Worm (Caenorhabditis elegans) whole organism, L4 larva: ENCODE measurements around the gene srz-9.

Source experiments
- D1046.2 ChIP-seq: fragments of 200-800 bp; sonication (Bioruptor generic); IDR thresholded peaks from 2 replicates; pipeline ENCODE4 v1.3.6; 2022; ENCODE audit warnings: missing genetic modification characterization, missing compliant biosample characterization
- F10B5.3 ChIP-seq: sonication (generic microtip); optimal IDR thresholded peaks from 2 replicates; lab custom pipeline; 2016; ENCODE audit warnings: mild to moderate bottlenecking, missing genetic modification characterization, missing compliant biosample characterization
- F37D6.2 ChIP-seq: sonication (generic microtip); optimal IDR thresholded peaks from 2 replicates; lab custom pipeline; 2016; ENCODE audit warnings: mild to moderate bottlenecking, missing genetic modification characterization, missing compliant biosample characterization
- F49E8.2 ChIP-seq: sonication (generic microtip); optimal IDR thresholded peaks from 2 replicates; lab custom pipeline; 2016; ENCODE audit warnings: missing compliant biosample characterization, mild to moderate bottlenecking, missing genetic modification characterization, borderline replicate concordance
- T20F7.1 ChIP-seq: fragments of 200-800 bp; sonication (Bioruptor generic); optimal IDR thresholded peaks from 2 replicates; lab custom pipeline; 2018; ENCODE audit warnings: mild to moderate bottlenecking, missing genetic modification characterization, missing compliant biosample characterization
- aha-1 ChIP-seq: fragments of 150-350 bp; peaks from one replicate; lab custom pipeline; 2014; ENCODE audit warnings: missing biosample characterization, missing genetic modification characterization
- ama-1 ChIP-seq: fragments of 150-350 bp; optimal IDR thresholded peaks from 2 replicates; lab custom pipeline; 2014; ENCODE audit warnings: inconsistent platforms, mixed read lengths
- ceh-28 ChIP-seq: fragments of 150-350 bp; optimal IDR thresholded peaks from 2 replicates; lab custom pipeline; 2014; ENCODE audit warnings: missing biosample characterization, missing genetic modification reagents, missing genetic modification characterization
- ceh-44 ChIP-seq: fragments of 200-800 bp; sonication (Bioruptor generic); IDR thresholded peaks from 2 replicates; pipeline ENCODE4 v1.3.6; 2022; ENCODE audit warnings: missing genetic modification reagents, missing genetic modification characterization, missing compliant biosample characterization
- ceh-62 ChIP-seq: sonication (generic microtip); optimal IDR thresholded peaks from 2 replicates; lab custom pipeline; 2017; ENCODE audit warnings: missing biosample characterization, missing genetic modification characterization
- daf-16 ChIP-seq, 3 experiments: sonication (generic microtip); optimal IDR thresholded peaks; 2 replicates each; lab custom pipeline; 2016 to 2017; ENCODE audit warnings: missing genetic modification characterization in 3 of 3, missing genetic modification reagents in 3 of 3, mild to moderate bottlenecking in 2 of 3, missing compliant biosample characterization in 2 of 3, missing biosample characterization in 1 of 3, moderate library complexity in 1 of 3
- dmd-6 ChIP-seq: fragments of 200-800 bp; sonication (Bioruptor generic); IDR thresholded peaks from 2 replicates; pipeline ENCODE4 v1.3.6; 2022; ENCODE audit warnings: missing genetic modification reagents, missing genetic modification characterization, missing compliant biosample characterization
- dve-1 ChIP-seq: sonication (generic microtip); optimal IDR thresholded peaks from 2 replicates; lab custom pipeline; 2017; ENCODE audit warnings: antibody characterized with exemption, mild to moderate bottlenecking, missing genetic modification characterization, missing compliant biosample characterization; ENCODE audit not compliant: insufficient read depth
- fkh-10 ChIP-seq: fragments of 150-350 bp; optimal IDR thresholded peaks from 2 replicates; lab custom pipeline; 2014; ENCODE audit warnings: missing biosample characterization, missing genetic modification reagents, missing genetic modification characterization
- gei-8 ChIP-seq: fragments of 200-800 bp; sonication (Bioruptor generic); optimal IDR thresholded peaks from 2 replicates; lab custom pipeline; 2018; ENCODE audit warnings: mild to moderate bottlenecking, missing genetic modification characterization, missing compliant biosample characterization
- hif-1 ChIP-seq, 2 experiments: sonication (generic microtip); optimal IDR thresholded peaks; 2 replicates each; lab custom pipeline; 2016 to 2017; ENCODE audit warnings: missing compliant biosample characterization in 2 of 2, missing genetic modification characterization in 2 of 2, missing genetic modification reagents in 2 of 2, missing genotype in 2 of 2, mild to moderate bottlenecking in 1 of 2
- hlh-11 ChIP-seq: fragments of 200-800 bp; sonication (Bioruptor generic); optimal IDR thresholded peaks from 2 replicates; lab custom pipeline; 2018; ENCODE audit warnings: mild to moderate bottlenecking, missing genetic modification characterization, missing compliant biosample characterization
- hlh-30 ChIP-seq: sonication (generic microtip); optimal IDR thresholded peaks from 2 replicates; lab custom pipeline; 2017; ENCODE audit warnings: antibody characterized with exemption, mild to moderate bottlenecking, missing genetic modification characterization, missing compliant biosample characterization; ENCODE audit not compliant: insufficient read depth
- lin-1 ChIP-seq: fragments of 200-800 bp; sonication (Bioruptor generic); IDR thresholded peaks from 2 replicates; pipeline ENCODE4 v1.3.6; 2022; ENCODE audit warnings: missing genetic modification reagents, missing genetic modification characterization, missing compliant biosample characterization
- lin-13 ChIP-seq: fragments of 150-350 bp; optimal IDR thresholded peaks from 2 replicates; lab custom pipeline; 2014; ENCODE audit warnings: missing biosample characterization, missing genetic modification reagents, missing genetic modification characterization
- lsy-2 ChIP-seq, 2 experiments: fragments of 150-350 bp in 1 of 2; sonication (generic microtip) in 1 of 2; optimal IDR thresholded peaks; 2 replicates each; lab custom pipeline; 2014 to 2017; ENCODE audit warnings: missing biosample characterization in 2 of 2, missing genetic modification characterization in 2 of 2
- mdl-1 ChIP-seq, 2 experiments: fragments of 150-350 bp in 1 of 2; sonication (generic microtip) in 1 of 2; optimal IDR thresholded peaks; 2 replicates each; lab custom pipeline; 2014 to 2017; ENCODE audit warnings: missing biosample characterization in 2 of 2, missing genetic modification characterization in 2 of 2
- mdt-29 ChIP-seq: fragments of 200-800 bp; sonication (Bioruptor generic); IDR thresholded peaks from 2 replicates; pipeline ENCODE4 v1.3.6; 2022; ENCODE audit warnings: missing genetic modification reagents, missing genetic modification characterization, missing compliant biosample characterization
- mep-1 ChIP-seq: fragments of 150-350 bp; sonication (generic microtip); optimal IDR thresholded peaks from 3 replicates; lab custom pipeline; 2014; ENCODE audit warnings: missing biosample characterization, missing genetic modification characterization
- mes-2 ChIP-seq: sonication (generic microtip); optimal IDR thresholded peaks from 2 replicates; lab custom pipeline; 2016; ENCODE audit warnings: missing genotype, mild to moderate bottlenecking, missing genetic modification characterization, missing compliant biosample characterization; ENCODE audit not compliant: poor library complexity, severe bottlenecking
- mxl-3 ChIP-seq: fragments of 200-800 bp; sonication (Bioruptor generic); optimal IDR thresholded peaks from 2 replicates; lab custom pipeline; 2018; ENCODE audit warnings: mild to moderate bottlenecking, missing genetic modification characterization, missing compliant biosample characterization
- nhr-10 ChIP-seq: fragments of 150-350 bp; optimal IDR thresholded peaks from 2 replicates; lab custom pipeline; 2014; ENCODE audit warnings: missing biosample characterization, missing genetic modification characterization
- nhr-111 ChIP-seq: fragments of 200-800 bp; sonication (Bioruptor generic); optimal IDR thresholded peaks from 2 replicates; lab custom pipeline; 2018; ENCODE audit warnings: mild to moderate bottlenecking, missing genetic modification characterization, missing compliant biosample characterization
- nhr-28 ChIP-seq: fragments of 150-350 bp; optimal IDR thresholded peaks from 2 replicates; lab custom pipeline; 2014; ENCODE audit warnings: missing biosample characterization, missing genetic modification characterization
- nhr-42 ChIP-seq: fragments of 200-800 bp; sonication (Bioruptor generic); IDR thresholded peaks from 2 replicates; pipeline ENCODE4 v1.3.6; 2022; ENCODE audit warnings: missing genetic modification characterization, missing compliant biosample characterization
- nhr-6 ChIP-seq: fragments of 150-350 bp; optimal IDR thresholded peaks from 2 replicates; lab custom pipeline; 2014; ENCODE audit warnings: missing biosample characterization, missing genetic modification characterization
- nhr-76 ChIP-seq: fragments of 150-350 bp; optimal IDR thresholded peaks from 2 replicates; lab custom pipeline; 2014; ENCODE audit warnings: missing biosample characterization, missing genetic modification characterization
- nhr-77 ChIP-seq: fragments of 150-350 bp; optimal IDR thresholded peaks from 2 replicates; lab custom pipeline; 2014; ENCODE audit warnings: missing biosample characterization, missing genetic modification characterization
- pha-4 ChIP-seq, 2 experiments: fragments of 150-350 bp in 1 of 2; fragments of 200-800 bp in 1 of 2; sonication (Bioruptor generic) in 1 of 2; IDR thresholded peaks in 1 of 2; optimal IDR thresholded peaks in 1 of 2; 2 replicates each; pipeline versions ENCODE4 v1.3.6 to Lab custom; 2014 to 2022; ENCODE audit warnings: missing genetic modification characterization in 2 of 2, missing genetic modification reagents in 2 of 2, missing biosample characterization in 1 of 2, missing compliant biosample characterization in 1 of 2
- php-3 ChIP-seq: fragments of 200-800 bp; sonication (Bioruptor generic); IDR thresholded peaks from 2 replicates; pipeline ENCODE4 v1.3.6; 2022; ENCODE audit warnings: missing genetic modification reagents, missing genetic modification characterization, missing compliant biosample characterization
- pqm-1 ChIP-seq: sonication (generic microtip); optimal IDR thresholded peaks from 2 replicates; lab custom pipeline; 2017; ENCODE audit warnings: missing biosample characterization, missing genetic modification characterization
- sdz-12 ChIP-seq: fragments of 200-800 bp; sonication (Bioruptor generic); optimal IDR thresholded peaks from 2 replicates; lab custom pipeline; 2018; ENCODE audit warnings: mild to moderate bottlenecking, missing genetic modification characterization, missing compliant biosample characterization
- set-16 ChIP-seq: fragments of 200-800 bp; sonication (Bioruptor generic); IDR thresholded peaks from 2 replicates; pipeline ENCODE4 v1.3.6; 2022; ENCODE audit warnings: missing genetic modification reagents, missing genetic modification characterization, missing compliant biosample characterization
- skn-1 ChIP-seq: fragments of 150-350 bp; optimal IDR thresholded peaks from 2 replicates; lab custom pipeline; 2014; ENCODE audit warnings: missing biosample characterization, missing genetic modification characterization
- snpc-4 ChIP-seq: fragments of 150-350 bp; optimal IDR thresholded peaks from 2 replicates; lab custom pipeline; 2014; ENCODE audit warnings: missing biosample characterization, missing genetic modification characterization
- spr-1 ChIP-seq: sonication (generic microtip); optimal IDR thresholded peaks from 2 replicates; lab custom pipeline; 2016; ENCODE audit warnings: mild to moderate bottlenecking, missing genetic modification characterization, missing compliant biosample characterization
- unc-62 ChIP-seq, 3 experiments: fragments of 150-350 bp in 1 of 3; sonication (generic microtip); optimal IDR thresholded peaks in 2 of 3; peaks in 1 of 3; 1 replicate in 1 of 3; 2 replicates in 2 of 3; lab custom pipeline; 2014 to 2017; ENCODE audit warnings: missing biosample characterization in 3 of 3, missing genetic modification characterization in 3 of 3, missing genetic modification reagents in 3 of 3, missing genotype in 1 of 3
- vab-7 ChIP-seq: fragments of 200-800 bp; sonication (Bioruptor generic); IDR thresholded peaks from 2 replicates; pipeline ENCODE4 v1.3.6; 2022; ENCODE audit warnings: missing genetic modification reagents, missing genetic modification characterization, missing compliant biosample characterization
- zip-2 ChIP-seq: fragments of 150-350 bp; optimal IDR thresholded peaks from 2 replicates; lab custom pipeline; 2014; ENCODE audit warnings: missing biosample characterization, missing genetic modification characterization

The srz-9 gene

DNA sequence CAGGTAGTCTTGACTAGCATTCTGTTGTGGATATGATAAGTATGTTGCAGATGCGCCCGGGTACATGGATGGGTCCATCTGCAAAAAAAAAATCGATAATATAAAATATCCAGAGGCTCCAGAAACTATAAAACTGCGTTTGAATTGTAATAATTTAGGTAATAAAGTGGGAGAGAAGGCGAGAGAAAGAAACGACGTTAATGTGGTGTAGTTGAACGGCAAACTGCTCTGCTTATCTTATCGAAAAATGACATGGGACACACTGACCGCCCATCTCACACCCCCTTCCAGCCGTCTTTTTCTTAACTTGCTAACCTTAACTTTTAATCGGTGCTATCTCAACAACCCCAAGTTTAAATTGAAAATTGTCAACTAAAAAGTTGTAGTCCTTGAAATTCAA is 41.8 kb upstream of the srz-9 start:
- TF ChIP-seq hif-1 (tag; optimal IDR thresholded peaks at IDR 0.05; lab: Kevin White, UChicago) = no peak
- TF ChIP-seq hlh-30 (tag; lab: Kevin White, UChicago) = peak; percentile 5
- TF ChIP-seq unc-62 (GFP tag; optimal IDR thresholded peaks at IDR 0.05 in 1 of 2; lab: Kevin White, UChicago) = peak in 1 of 2 experiments; percentile 51
- TF ChIP-seq unc-62 (tag; optimal IDR thresholded peaks at IDR 0.05; lab: Kevin White, UChicago) = no peak
- TF ChIP-seq ama-1 = no peak
- TF ChIP-seq gei-8 (GFP tag; lab: Kevin White, UChicago) = no peak
- TF ChIP-seq ceh-28 = peak; percentile 25
- TF ChIP-seq vab-7 (GFP tag; lab: Robert Waterston, UW) = no peak
- no peak for TF ChIP-seq F49E8.2
- no peak for TF ChIP-seq nhr-42 (GFP tag; lab: Robert Waterston, UW)
- peak; percentile 83 for TF ChIP-seq pqm-1 (tag; lab: Kevin White, UChicago)
- TF ChIP-seq mep-1 = no peak
- TF ChIP-seq daf-16 (GFP tag; optimal IDR thresholded peaks at IDR 0.05; lab: Kevin White, UChicago) = no peak
- TF ChIP-seq daf-16 (tag; optimal IDR thresholded peaks at IDR 0.05; lab: Kevin White, UChicago) = peak; percentile 31
- no peak for TF ChIP-seq F10B5.3 (tag; lab: Kevin White, UChicago)
- peak; percentile 8 for TF ChIP-seq dve-1 (tag; lab: Kevin White, UChicago)
- TF ChIP-seq skn-1 = no peak
- peak; percentile 46 for TF ChIP-seq dmd-6 (GFP tag; lab: Robert Waterston, UW)
- TF ChIP-seq nhr-28 (tag; lab: Kevin White, UChicago) = peak; percentile 79
- peak; percentile 26 for TF ChIP-seq hlh-11 (tag; lab: Kevin White, UChicago)
- TF ChIP-seq lin-13 (GFP tag; lab: Kevin White, UChicago) = no peak
- no peak for TF ChIP-seq ceh-62
- TF ChIP-seq nhr-111 (GFP tag; lab: Kevin White, UChicago) = no peak
- TF ChIP-seq mdl-1 (tag; optimal IDR thresholded peaks at IDR 0.05; lab: Kevin White, UChicago) = no peak
- TF ChIP-seq, all 104 proteins: peak for 9

DNA sequence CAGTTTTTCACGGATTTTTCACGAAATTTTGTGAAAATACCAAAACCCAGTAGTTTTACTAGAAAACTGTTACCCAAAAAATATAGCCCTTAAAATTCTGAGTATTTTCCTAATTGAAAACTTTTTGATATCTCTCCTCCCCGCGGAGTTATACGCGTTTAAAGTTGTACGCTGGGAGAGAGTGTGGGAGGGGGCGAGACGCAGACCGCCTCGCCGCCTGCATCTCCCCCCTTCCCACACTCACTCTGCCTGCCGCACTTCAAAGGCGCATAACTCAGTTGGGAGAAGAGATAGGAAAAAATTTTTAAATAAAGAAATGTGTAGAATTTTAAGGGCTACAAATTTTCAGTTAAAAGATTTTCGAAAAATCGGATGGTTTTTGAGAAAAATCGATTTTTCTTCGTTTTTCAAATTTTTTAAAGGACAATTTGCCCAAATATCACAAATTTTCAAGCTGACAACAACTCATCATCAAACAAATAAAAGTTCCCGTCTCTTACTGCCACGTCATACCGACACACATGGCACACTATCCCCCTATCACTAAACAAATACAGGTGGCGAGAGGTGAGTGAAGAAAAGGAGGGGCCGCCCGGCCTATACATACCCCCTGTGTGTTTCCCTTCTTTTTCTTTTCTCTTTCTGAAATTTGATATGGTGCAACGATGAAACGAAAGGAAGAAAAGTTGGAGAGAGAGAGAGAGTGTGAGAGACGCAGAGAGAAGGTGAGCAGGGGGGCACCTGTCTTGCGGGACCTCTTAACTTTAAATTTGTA is 40.3 kb upstream of the srz-9 start:
- no peak for TF ChIP-seq T20F7.1 (GFP tag; lab: Kevin White, UChicago)
- TF ChIP-seq mxl-3 (GFP tag; lab: Kevin White, UChicago) = peak; percentile 48
- 0 out of 2 replicates have a peak, but pooled peaks have one; percentile 27 for TF ChIP-seq set-16 (GFP tag; lab: Robert Waterston, UW)
- TF ChIP-seq nhr-76 (tag; lab: Kevin White, UChicago) = no peak
- TF ChIP-seq hlh-11 (tag; lab: Kevin White, UChicago) = peak; percentile 54
- no peak for TF ChIP-seq ceh-44 (GFP tag; lab: Robert Waterston, UW)
- no peak for TF ChIP-seq gei-8 (GFP tag; lab: Kevin White, UChicago)
- TF ChIP-seq mep-1 = peak; percentile 46
- TF ChIP-seq lsy-2 (tag; optimal IDR thresholded peaks at IDR 0.05; lab: Kevin White, UChicago) = peak in 1 of 2 experiments; percentile 31
- TF ChIP-seq D1046.2 (GFP tag; lab: Robert Waterston, UW) = no peak
- TF ChIP-seq hlh-30 (tag; lab: Kevin White, UChicago) = peak; percentile 4
- no peak for TF ChIP-seq nhr-42 (GFP tag; lab: Robert Waterston, UW)
- TF ChIP-seq nhr-6 (tag; lab: Kevin White, UChicago) = peak; percentile 43
- TF ChIP-seq nhr-10 (tag; lab: Kevin White, UChicago) = no peak
- TF ChIP-seq spr-1 (tag; lab: Kevin White, UChicago) = no peak
- TF ChIP-seq mdl-1 (tag; optimal IDR thresholded peaks at IDR 0.05; lab: Kevin White, UChicago) = peak in 1 of 2 experiments; percentile 42
- TF ChIP-seq fkh-10 (GFP tag; lab: Kevin White, UChicago) = no peak
- peak; percentile 83 for TF ChIP-seq aha-1 (tag; lab: Kevin White, UChicago)
- peak; percentile 53 for TF ChIP-seq nhr-28 (tag; lab: Kevin White, UChicago)
- TF ChIP-seq zip-2 (tag; lab: Kevin White, UChicago) = no peak
- TF ChIP-seq sdz-12 (GFP tag; lab: Kevin White, UChicago) = no peak
- TF ChIP-seq mes-2 (tag; lab: Kevin White, UChicago) = peak; percentile 69
- peak; percentile 32 for TF ChIP-seq pqm-1 (tag; lab: Kevin White, UChicago)
- TF ChIP-seq nhr-77 = peak; percentile 41
- no peak for TF ChIP-seq mdt-29 (GFP tag; lab: Robert Waterston, UW)
- TF ChIP-seq pha-4 (GFP tag; IDR thresholded peaks at IDR 0.05; lab: Robert Waterston, UW) = peak; percentile 32; the same call in 1 of the 2 replicates
- peak; percentile 97 for TF ChIP-seq pha-4 (tag; optimal IDR thresholded peaks at IDR 0.05; lab: Kevin White, UChicago)
- TF ChIP-seq php-3 (GFP tag; lab: Robert Waterston, UW) = no peak
- no peak for TF ChIP-seq snpc-4 (tag; lab: Kevin White, UChicago)
- TF ChIP-seq dve-1 (tag; lab: Kevin White, UChicago) = peak; percentile 47
- TF ChIP-seq daf-16 (GFP tag; optimal IDR thresholded peaks at IDR 0.05; lab: Kevin White, UChicago) = no peak
- peak; percentile 50 for TF ChIP-seq daf-16 (tag; optimal IDR thresholded peaks at IDR 0.05; lab: Kevin White, UChicago)
- no peak for TF ChIP-seq lin-1
- TF ChIP-seq F37D6.2 (tag; lab: Kevin White, UChicago) = no peak
